Worm (Caenorhabditis elegans) whole organism, late embryonic: ENCODE data around the gene srt-16.

Experiments
- C08G9.2 ChIP-seq: sonication (generic microtip); optimal IDR thresholded peaks from 2 replicates; lab custom pipeline; 2016; ENCODE audit warnings: mild to moderate bottlenecking, missing genetic modification characterization, moderate library complexity, missing compliant biosample characterization
- F13H6.1 ChIP-seq: sonication (generic microtip); optimal IDR thresholded peaks from 2 replicates; lab custom pipeline; 2016; ENCODE audit warnings: missing genetic modification characterization, missing compliant biosample characterization
- K02D7.2 ChIP-seq: sonication (generic microtip); optimal IDR thresholded peaks from 2 replicates; lab custom pipeline; 2017; ENCODE audit warnings: mild to moderate bottlenecking, missing genetic modification characterization, missing compliant biosample characterization
- T23F11.4 ChIP-seq: fragments of 200-800 bp; sonication (Bioruptor generic); optimal IDR thresholded peaks from 2 replicates; lab custom pipeline; 2018; ENCODE audit warnings: mild to moderate bottlenecking, missing genetic modification characterization, missing compliant biosample characterization
- ahr-1 ChIP-seq: sonication (generic microtip); optimal IDR thresholded peaks from 2 replicates; lab custom pipeline; 2016; ENCODE audit warnings: missing genetic modification characterization, missing compliant biosample characterization
- ceh-2 ChIP-seq: sonication (generic microtip); optimal IDR thresholded peaks from 2 replicates; lab custom pipeline; 2016; ENCODE audit warnings: missing genotype, missing genetic modification characterization, missing compliant biosample characterization
- ceh-24 ChIP-seq: sonication (generic microtip); optimal IDR thresholded peaks from 2 replicates; lab custom pipeline; 2016; ENCODE audit warnings: mild to moderate bottlenecking, missing genetic modification characterization, missing compliant biosample characterization
- ceh-30 ChIP-seq: fragments of 150-350 bp; optimal IDR thresholded peaks from 2 replicates; lab custom pipeline; 2014; ENCODE audit warnings: missing biosample characterization, missing genetic modification characterization
- ceh-34 ChIP-seq: sonication (generic microtip); optimal IDR thresholded peaks from 2 replicates; lab custom pipeline; 2016; ENCODE audit warnings: mild to moderate bottlenecking, missing genetic modification characterization, missing compliant biosample characterization
- ceh-48 ChIP-seq: sonication (generic microtip); optimal IDR thresholded peaks from 2 replicates; lab custom pipeline; 2016; ENCODE audit warnings: missing genetic modification characterization, inconsistent platforms, missing compliant biosample characterization
- ceh-6 ChIP-seq: fragments of 200-800 bp; sonication (Bioruptor generic); optimal IDR thresholded peaks from 2 replicates; lab custom pipeline; 2018; ENCODE audit warnings: mild to moderate bottlenecking, missing genetic modification characterization, missing compliant biosample characterization
- che-1 ChIP-seq: sonication (generic microtip); optimal IDR thresholded peaks from 2 replicates; lab custom pipeline; 2016; ENCODE audit warnings: mild to moderate bottlenecking, missing genetic modification characterization, missing compliant biosample characterization
- dmd-4 ChIP-seq: sonication (generic microtip); optimal IDR thresholded peaks from 2 replicates; lab custom pipeline; 2016; ENCODE audit warnings: borderline replicate concordance, missing genetic modification characterization, missing compliant biosample characterization
- elt-2 ChIP-seq: sonication (generic microtip); optimal IDR thresholded peaks from 2 replicates; lab custom pipeline; 2016; ENCODE audit warnings: missing genetic modification reagents, missing genetic modification characterization, missing compliant biosample characterization
- elt-4 ChIP-seq: sonication (generic microtip); optimal IDR thresholded peaks from 2 replicates; lab custom pipeline; 2016; ENCODE audit warnings: missing genetic modification characterization, missing compliant biosample characterization
- ets-4 ChIP-seq: sonication (generic microtip); optimal IDR thresholded peaks from 2 replicates; lab custom pipeline; 2016; ENCODE audit warnings: missing genetic modification characterization, missing compliant biosample characterization
- fax-1 ChIP-seq: sonication (generic microtip); optimal IDR thresholded peaks from 2 replicates; lab custom pipeline; 2016; ENCODE audit warnings: missing genotype, missing genetic modification characterization, missing compliant biosample characterization
- fkh-6 ChIP-seq: sonication (generic microtip); optimal IDR thresholded peaks from 2 replicates; lab custom pipeline; 2016; ENCODE audit warnings: missing genetic modification characterization, missing compliant biosample characterization
- hlh-30 ChIP-seq: sonication (generic microtip); optimal IDR thresholded peaks from 2 replicates; lab custom pipeline; 2017; ENCODE audit warnings: antibody characterized with exemption, missing genetic modification characterization, missing compliant biosample characterization; ENCODE audit not compliant: insufficient read depth
- hlh-6 ChIP-seq: sonication (generic microtip); optimal IDR thresholded peaks from 2 replicates; lab custom pipeline; 2016; ENCODE audit warnings: missing genotype, missing genetic modification characterization, missing compliant biosample characterization
- hlh-8 ChIP-seq: sonication (generic microtip); optimal IDR thresholded peaks from 2 replicates; lab custom pipeline; 2016; ENCODE audit warnings: missing genotype, missing genetic modification characterization, missing compliant biosample characterization
- lim-6 ChIP-seq: sonication (generic microtip); optimal IDR thresholded peaks from 2 replicates; lab custom pipeline; 2016; ENCODE audit warnings: missing genetic modification characterization, missing compliant biosample characterization
- mec-3 ChIP-seq: sonication (generic microtip); optimal IDR thresholded peaks from 2 replicates; lab custom pipeline; 2016; ENCODE audit warnings: borderline replicate concordance, missing genetic modification characterization, missing compliant biosample characterization
- nfya-1 ChIP-seq: sonication (generic microtip); optimal IDR thresholded peaks from 2 replicates; lab custom pipeline; 2017; ENCODE audit warnings: missing genetic modification characterization, mild to moderate bottlenecking, missing compliant biosample characterization, antibody characterized with exemption, moderate library complexity
- nhr-232 ChIP-seq: sonication (generic microtip); optimal IDR thresholded peaks from 2 replicates; lab custom pipeline; 2016; ENCODE audit warnings: missing genetic modification characterization, missing compliant biosample characterization
- npax-4 ChIP-seq: sonication (generic microtip); optimal IDR thresholded peaks from 2 replicates; lab custom pipeline; 2016; ENCODE audit warnings: missing genetic modification characterization, missing compliant biosample characterization
- pag-3 ChIP-seq: sonication (generic microtip); optimal IDR thresholded peaks from 2 replicates; lab custom pipeline; 2016; ENCODE audit warnings: missing compliant biosample characterization, missing genetic modification characterization, borderline replicate concordance
- pha-2 ChIP-seq: sonication (generic microtip); optimal IDR thresholded peaks from 2 replicates; lab custom pipeline; 2017; ENCODE audit warnings: mild to moderate bottlenecking, missing genetic modification characterization, missing compliant biosample characterization
- pros-1 ChIP-seq: fragments of 150-350 bp; optimal IDR thresholded peaks from 2 replicates; lab custom pipeline; 2014; ENCODE audit warnings: missing biosample characterization, missing genetic modification reagents, missing genetic modification characterization
- ref-2 ChIP-seq: sonication (generic microtip); optimal IDR thresholded peaks from 2 replicates; lab custom pipeline; 2016; ENCODE audit warnings: missing genetic modification characterization, missing compliant biosample characterization
- rnt-1 ChIP-seq: sonication (generic microtip); optimal IDR thresholded peaks from 2 replicates; lab custom pipeline; 2016; ENCODE audit warnings: missing genetic modification characterization, missing compliant biosample characterization
- sdc-2 ChIP-seq: sonication (generic microtip); optimal IDR thresholded peaks from 2 replicates; lab custom pipeline; 2016; ENCODE audit warnings: missing genotype, missing genetic modification characterization, missing compliant biosample characterization
- sox-2 ChIP-seq: fragments of 200-800 bp; sonication (Bioruptor generic); IDR thresholded peaks from 2 replicates; pipeline ENCODE4 v1.3.6; 2022; ENCODE audit warnings: missing genetic modification reagents, missing genetic modification characterization, missing compliant biosample characterization
- sox-4 ChIP-seq: sonication (generic microtip); optimal IDR thresholded peaks from 2 replicates; lab custom pipeline; 2017; ENCODE audit warnings: mild to moderate bottlenecking, missing genetic modification characterization, inconsistent platforms, missing compliant biosample characterization
- syd-9 ChIP-seq: sonication (generic microtip); optimal IDR thresholded peaks from 2 replicates; lab custom pipeline; 2016; ENCODE audit warnings: mild to moderate bottlenecking, missing genetic modification characterization, moderate library complexity, missing compliant biosample characterization
- tbx-2 ChIP-seq: sonication (generic microtip); optimal IDR thresholded peaks from 2 replicates; lab custom pipeline; 2016; ENCODE audit warnings: missing genetic modification characterization, missing compliant biosample characterization
- unc-42 ChIP-seq: sonication (generic microtip); optimal IDR thresholded peaks from 2 replicates; lab custom pipeline; 2016; ENCODE audit warnings: missing genotype, missing genetic modification characterization, missing compliant biosample characterization
- unc-86 ChIP-seq: sonication (generic microtip); optimal IDR thresholded peaks from 2 replicates; lab custom pipeline; 2016; ENCODE audit warnings: missing genetic modification characterization, missing compliant biosample characterization
- zip-5 ChIP-seq: sonication (generic microtip); optimal IDR thresholded peaks from 2 replicates; lab custom pipeline; 2016; ENCODE audit warnings: missing genetic modification characterization, missing compliant biosample characterization
- ztf-16 ChIP-seq: sonication (generic microtip); optimal IDR thresholded peaks from 2 replicates; lab custom pipeline; 2017; ENCODE audit warnings: missing genetic modification characterization, missing compliant biosample characterization

The srt-16 gene

DNA sequence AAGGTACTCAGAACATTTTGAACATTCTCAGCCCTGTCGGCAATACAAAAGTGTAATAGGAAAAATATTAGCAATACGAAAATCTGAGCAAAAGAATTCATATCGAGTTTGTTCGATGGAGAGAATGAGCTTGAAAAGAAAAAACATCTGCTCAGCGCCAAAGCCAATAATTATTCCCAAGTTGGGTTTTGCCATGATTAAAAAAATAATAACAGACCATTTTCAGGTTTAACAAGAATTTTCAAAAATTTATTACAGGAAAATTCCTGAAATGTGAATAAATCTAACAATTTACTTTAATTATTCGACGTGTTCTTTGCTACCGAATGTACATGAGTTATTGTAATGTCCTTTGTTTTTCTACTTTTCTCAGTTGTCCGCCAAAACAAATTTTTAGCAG lies 32.0 kb downstream of the srt-16 start, which contains the start of gene irld-38:
Gene irld-38, minus strand, starts transcription at position 101 of the 400 bp plus-strand sequence.
- TF ChIP-seq ceh-48 (no peak), syd-9 (no peak), ceh-34 (tag; lab: Kevin White, UChicago) (no peak), ceh-6 (GFP tag; lab: Kevin White, UChicago) (no peak)

DNA sequence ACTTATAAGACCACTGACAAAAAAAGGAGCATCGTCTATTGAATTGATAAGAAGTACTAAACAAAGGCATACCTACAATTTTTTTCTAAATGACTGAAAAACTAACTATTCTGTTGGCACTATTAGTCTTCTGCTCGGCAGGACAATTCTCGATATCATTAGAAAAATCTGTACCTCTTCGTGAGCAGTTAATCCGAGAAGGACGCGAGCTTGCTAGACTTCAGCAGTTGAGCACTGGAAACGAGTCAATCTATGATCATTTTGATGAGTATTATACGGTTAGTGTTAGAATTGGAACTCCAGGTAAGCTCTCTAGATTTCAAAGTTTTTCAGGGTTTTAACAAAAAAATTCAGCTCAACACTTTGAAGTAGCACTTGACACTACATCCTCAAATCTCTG lies 36.1 kb downstream of the srt-16 start, which contains the start of gene asp-7:
Gene asp-7, plus strand, starts transcription at position 81 of the 400 bp plus-strand sequence.
- TF ChIP-seq ahr-1 = no peak
- no peak for TF ChIP-seq ceh-34 (tag; lab: Kevin White, UChicago)
- no peak for TF ChIP-seq pag-3
- TF ChIP-seq sox-2 (GFP tag; lab: Robert Waterston, UW) = no peak

DNA sequence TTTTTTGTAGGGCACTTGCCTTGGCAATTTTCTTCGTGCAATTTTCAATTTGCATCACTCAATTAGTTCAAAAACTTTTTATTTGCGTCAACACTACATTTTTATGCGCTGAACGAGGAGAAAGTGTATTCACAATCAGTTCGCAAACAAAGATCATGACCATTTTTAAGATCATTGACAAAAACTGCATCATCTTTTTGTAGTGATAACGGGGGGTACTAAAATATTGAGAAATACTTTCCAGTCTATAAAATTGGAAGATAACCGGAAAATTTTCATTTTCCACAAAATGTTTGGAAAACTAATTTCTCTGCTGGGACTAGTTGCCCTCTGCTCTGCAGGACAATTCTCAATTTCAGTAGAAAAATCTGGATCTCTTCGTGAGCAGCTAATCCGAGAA lies 40.0 kb downstream of the srt-16 start, which contains the start of gene asp-8:
Gene asp-8, plus strand, starts transcription at position 276 of the 400 bp plus-strand sequence.
- no peak for TF ChIP-seq K02D7.2 (tag; lab: Kevin White, UChicago)
- no peak for TF ChIP-seq ceh-24 (tag; lab: Kevin White, UChicago)
- TF ChIP-seq ceh-34 (tag; lab: Kevin White, UChicago) = no peak
- no peak for TF ChIP-seq lim-6 (tag; lab: Kevin White, UChicago)
- TF ChIP-seq sox-4 (tag; lab: Kevin White, UChicago) = no peak
- TF ChIP-seq elt-2 = no peak

DNA sequence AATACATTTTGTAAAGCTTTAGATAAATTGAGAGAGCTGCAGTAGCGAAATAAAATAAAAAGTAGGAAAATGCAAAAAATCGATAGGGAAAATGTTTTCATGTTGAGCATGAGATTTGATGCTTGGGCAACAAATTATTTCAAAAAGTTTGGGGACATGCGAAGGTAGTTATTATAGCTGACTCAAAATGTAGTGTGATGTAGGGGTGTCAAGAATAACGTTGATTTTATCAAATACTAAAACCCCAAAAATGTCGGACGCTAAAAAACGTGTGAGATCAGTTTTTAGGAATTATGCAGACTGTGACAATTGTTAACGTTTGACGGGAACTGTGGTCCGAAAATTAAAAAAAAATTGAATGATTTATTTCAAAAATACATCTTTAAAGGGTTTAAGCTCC lies 43.0 kb downstream of the srt-16 start, which contains the start of gene irld-12:
Gene irld-12, minus strand, starts transcription at position 101 of the 400 bp plus-strand sequence.
- TF ChIP-seq fax-1 (no peak), lim-6 (tag; lab: Kevin White, UChicago) (no peak), sox-4 (tag; lab: Kevin White, UChicago) (no peak), tbx-2 (tag; lab: Kevin White, UChicago) (no peak), ceh-24 (tag; lab: Kevin White, UChicago) (no peak), pha-2 (no peak), mec-3 (tag; lab: Kevin White, UChicago) (no peak), hlh-8 (no peak), dmd-4 (tag; lab: Kevin White, UChicago) (no peak), unc-42 (tag; lab: Kevin White, UChicago) (no peak), nhr-232 (tag; lab: Kevin White, UChicago) (no peak), unc-86 (tag; lab: Kevin White, UChicago) (no peak)

DNA sequence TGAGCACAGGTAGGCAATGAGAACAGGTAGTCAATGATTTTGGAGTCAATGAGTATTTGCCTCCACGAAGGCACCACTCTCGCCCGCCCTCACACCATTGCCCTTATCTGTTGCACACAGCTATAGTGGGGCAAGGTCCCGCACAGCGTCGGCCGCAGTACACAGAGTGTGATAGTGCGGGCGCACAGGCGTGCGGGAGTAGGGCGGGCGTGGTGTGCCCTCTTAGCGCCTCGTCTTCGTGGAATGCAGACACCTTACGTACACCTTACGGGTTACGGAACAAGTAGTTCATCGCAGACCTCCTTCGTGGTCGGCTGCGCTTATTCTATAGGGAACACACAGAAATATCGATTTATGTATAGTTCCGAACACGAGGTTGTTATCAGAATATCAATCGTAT lies 46.4 kb downstream of the srt-16 start:
- TF ChIP-seq elt-2 = no peak
- TF ChIP-seq ztf-16 = no peak
- no peak for TF ChIP-seq C08G9.2
- TF ChIP-seq hlh-6 = no peak
- no peak for TF ChIP-seq che-1 (tag; lab: Kevin White, UChicago)
- no peak for TF ChIP-seq ceh-6 (GFP tag; lab: Kevin White, UChicago)
- TF ChIP-seq elt-4 = no peak
- TF ChIP-seq F13H6.1 (tag; lab: Kevin White, UChicago) = no peak
- TF ChIP-seq tbx-2 (tag; lab: Kevin White, UChicago) = no peak
- no peak for TF ChIP-seq ceh-2 (tag; lab: Kevin White, UChicago)
- TF ChIP-seq fkh-6 (tag; lab: Kevin White, UChicago) = no peak
- TF ChIP-seq ceh-30 (tag; lab: Kevin White, UChicago) = no peak
- no peak for TF ChIP-seq hlh-8
- TF ChIP-seq lim-6 (tag; lab: Kevin White, UChicago) = no peak
- no peak for TF ChIP-seq rnt-1 (tag; lab: Kevin White, UChicago)
- TF ChIP-seq, all 69 proteins: peak for 0

DNA sequence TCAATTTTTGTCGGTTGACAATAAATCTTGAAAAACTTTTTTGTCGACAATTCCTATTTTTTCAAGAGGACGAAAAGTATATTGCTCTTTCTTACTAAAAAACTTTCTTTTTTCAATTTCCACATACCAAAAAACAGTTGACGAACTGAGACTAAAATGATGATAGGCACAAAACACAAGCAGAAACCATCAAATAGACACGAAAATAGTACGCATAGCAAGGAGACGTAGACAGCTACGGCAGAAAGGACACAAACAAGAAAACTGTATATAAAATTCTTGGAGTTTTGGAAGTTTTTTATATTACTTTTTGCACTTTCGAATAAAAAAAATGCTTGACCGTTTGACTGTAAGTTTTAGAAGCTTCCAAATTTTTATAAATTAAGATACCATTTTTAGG lies 50.1 kb downstream of the srt-16 start, which contains the start of gene K12D9.1:
Gene K12D9.1, plus strand, starts transcription at position 301 of the 400 bp plus-strand sequence.
- TF ChIP-seq zip-5 (tag; lab: Kevin White, UChicago) (no peak), hlh-30 (tag; lab: Kevin White, UChicago) (no peak), ceh-30 (tag; lab: Kevin White, UChicago) (no peak), ceh-24 (tag; lab: Kevin White, UChicago) (no peak), npax-4 (tag; lab: Kevin White, UChicago) (no peak), sdc-2 (tag; lab: Kevin White, UChicago) (no peak), ets-4 (tag; lab: Kevin White, UChicago) (no peak), pros-1 (tag; lab: Kevin White, UChicago) (no peak), unc-86 (tag; lab: Kevin White, UChicago) (no peak), lim-6 (tag; lab: Kevin White, UChicago) (no peak), ceh-2 (tag; lab: Kevin White, UChicago) (no peak), ref-2 (tag; lab: Kevin White, UChicago) (no peak), nfya-1 (no peak), tbx-2 (tag; lab: Kevin White, UChicago) (no peak), T23F11.4 (GFP tag; lab: Kevin White, UChicago) (no peak), mec-3 (tag; lab: Kevin White, UChicago) (no peak)
